Fruit fly (Drosophila melanogaster): Measurements from ENCODE around the gene Gr10a.

Gene Gr10a

dm6 chrX:11454189-11454882 is 37.1 kb upstream of the Gr10a start, which contains the start of the genes Evi5 and HP5 (continued):
- TF ChIP-seq sna (GFP tag; IDR thresholded peaks at IDR 0.05; ENCODE audit: partially characterized antibody) (no peak), Opbp (GFP tag; IDR thresholded peaks at IDR 0.05; ENCODE audit: partially characterized antibody) (peak; percentile 17; the same call in 1 of the 3 replicates), CG11723 (GFP tag; optimal IDR thresholded peaks at IDR 0.05) (no peak), gem (tag; optimal IDR thresholded peaks at IDR 0.05) (peak; percentile 60), abd-A (tag; optimal IDR thresholded peaks at IDR 0.05) (peak; percentile 18), Asciz (GFP tag; optimal IDR thresholded peaks at IDR 0.05) (no peak), CG4328 (GFP tag; optimal IDR thresholded peaks at IDR 0.05) (no peak), ind (GFP tag; optimal IDR thresholded peaks at IDR 0.05) (peak; percentile 52), D19B (GFP tag; optimal IDR thresholded peaks at IDR 0.05) (no peak), Gug (GFP tag; IDR thresholded peaks at IDR 0.05) (peak; percentile 82), Sry-δ (GFP tag; optimal IDR thresholded peaks at IDR 0.05) (peak; percentile 67), zf30C (GFP tag; optimal IDR thresholded peaks at IDR 0.05) (peak; percentile 81), cwo (GFP tag; optimal IDR thresholded peaks at IDR 0.05) (no peak), ken (GFP tag; IDR thresholded peaks at IDR 0.05) (peak; percentile 71; the same call in 2 of the 3 replicates), Taf1 (GFP tag; IDR thresholded peaks at IDR 0.05) (peak; percentile 54; the same call in 1 of the 2 replicates), Poxn (GFP tag; IDR thresholded peaks at IDR 0.05) (no peak), fd96Cb (tag; optimal IDR thresholded peaks at IDR 0.05) (no peak), her (GFP tag; optimal IDR thresholded peaks at IDR 0.05) (no peak), Mes4 (GFP tag; optimal IDR thresholded peaks at IDR 0.05) (no peak), tap (tag; optimal IDR thresholded peaks at IDR 0.05) (no peak), Dll (GFP tag; IDR thresholded peaks at IDR 0.05; ENCODE audit: partially characterized antibody) (peak; percentile 47; the same call in 2 of the 4 replicates), Deaf1 (tag; optimal IDR thresholded peaks at IDR 0.05) (peak; percentile 63), CG10959 (GFP tag; IDR thresholded peaks at IDR 0.05) (no peak), Ada2b (GFP tag; IDR thresholded peaks at IDR 0.05) (peak; percentile 38; the same call in 1 of the 2 replicates), Hr3 (GFP tag; optimal IDR thresholded peaks at IDR 0.05) (peak; percentile 26), CG17385 (GFP tag; optimal IDR thresholded peaks at IDR 0.05) (no peak), pros (GFP tag; optimal IDR thresholded peaks at IDR 0.05) (no peak), CG2678 (tag; optimal IDR thresholded peaks at IDR 0.05) (peak; percentile 61), CG7928 (GFP tag; optimal IDR thresholded peaks at IDR 0.05) (peak; percentile 21), klu (GFP tag; IDR thresholded peaks at IDR 0.05) (peak; percentile 65; the same call in 1 of the 2 replicates), stwl (tag; optimal IDR thresholded peaks at IDR 0.05) (peak; percentile 37), CG42726 (GFP tag; IDR thresholded peaks at IDR 0.05; ENCODE audit: partially characterized antibody) (0 out of 2 replicates have a peak, but pooled peaks have one; percentile 46), Bgb (GFP tag; IDR thresholded peaks at IDR 0.05; ENCODE audit: partially characterized antibody) (peak; percentile 60; the same call in 1 of the 2 replicates), CG14965 (GFP tag; optimal IDR thresholded peaks at IDR 0.05; ENCODE audit: borderline replicate concordance) (no peak), CG12155 (GFP tag; optimal IDR thresholded peaks at IDR 0.05) (peak; percentile 44), CG6765 (GFP tag; optimal IDR thresholded peaks at IDR 0.05) (no peak), fru (optimal IDR thresholded peaks at IDR 0.05) (no peak), CG5180 (GFP tag; optimal IDR thresholded peaks at IDR 0.05) (no peak), tgo (GFP tag; IDR thresholded peaks at IDR 0.05) (peak; percentile 64), amos (GFP tag; IDR thresholded peaks at IDR 0.05; ENCODE audit: partially characterized antibody) (peak; percentile 64), HLH3B (GFP tag; IDR thresholded peaks at IDR 0.05) (peak; percentile 24; the same call in 1 of the 2 replicates), Adf1 (GFP tag; IDR thresholded peaks at IDR 0.05) (no peak; the same call in 1 of the 2 replicates), CG11560 (tag; IDR thresholded peaks at IDR 0.05) (peak; percentile 63; the same call in 2 of the 3 replicates), maf-S (GFP tag; optimal IDR thresholded peaks at IDR 0.05) (peak; percentile 32), org-1 (GFP tag; optimal IDR thresholded peaks at IDR 0.05) (no peak), vvl (GFP tag; IDR thresholded peaks at IDR 0.05) (peak; percentile 29; the same call in 1 of the 2 replicates), pan (optimal IDR thresholded peaks at IDR 0.05) (no peak), pan (GFP tag; optimal IDR thresholded peaks at IDR 0.05 in 1 of 2, IDR thresholded peaks at IDR 0.05 in 1 of 2) (peak in 1 of 2 experiments; percentile 16), CG7556 (GFP tag; optimal IDR thresholded peaks at IDR 0.05) (no peak)
